Fruit fly (Drosophila melanogaster): Measurements from ENCODE around the gene meng.

Gene meng

dm6 chr2L:6708997-6709662 lies 33.2 kb upstream of the meng start, which contains the start of gene Tsp (continued):
- TF ChIP-seq CG31388 (GFP tag; optimal IDR thresholded peaks at IDR 0.05) (no peak), CG1529 (GFP tag; optimal IDR thresholded peaks at IDR 0.05) (no peak), CG1792 (GFP tag; optimal IDR thresholded peaks at IDR 0.05) (no peak), CG14050 (GFP tag; IDR thresholded peaks at IDR 0.05) (no peak), CG4707 (GFP tag; optimal IDR thresholded peaks at IDR 0.05) (no peak), Lpt (GFP tag; optimal IDR thresholded peaks at IDR 0.05) (no peak), ham (GFP tag; IDR thresholded peaks at IDR 0.05) (no peak), CG13287 (GFP tag; IDR thresholded peaks at IDR 0.05; ENCODE audit: partially characterized antibody) (peak; percentile 62; the same call in 1 of the 2 replicates), sqz (GFP tag; optimal IDR thresholded peaks at IDR 0.05) (no peak), esg (GFP tag; conservative IDR thresholded peaks at IDR 0.05) (no peak), CG11247 (GFP tag; IDR thresholded peaks at IDR 0.05) (no peak), CG11560 (tag; IDR thresholded peaks at IDR 0.05) (no peak), CG30403 (GFP tag; optimal IDR thresholded peaks at IDR 0.05) (no peak), hb (GFP tag; IDR thresholded peaks at IDR 0.05; ENCODE audit: partially characterized antibody) (no peak), tll (GFP tag; optimal IDR thresholded peaks at IDR 0.05) (no peak), gcm2 (GFP tag; optimal IDR thresholded peaks at IDR 0.05) (no peak), CG6683 (GFP tag; optimal IDR thresholded peaks at IDR 0.05) (no peak), CG3726 (GFP tag; IDR thresholded peaks at IDR 0.05) (no peak), gfzf (GFP tag; optimal IDR thresholded peaks at IDR 0.05) (peak; percentile 32), sisA (GFP tag; IDR thresholded peaks at IDR 0.05) (no peak), pita (GFP tag; optimal IDR thresholded peaks at IDR 0.05) (no peak), CG5180 (GFP tag; optimal IDR thresholded peaks at IDR 0.05) (peak; percentile 59), Rx (GFP tag; IDR thresholded peaks at IDR 0.05) (no peak), Hmr (GFP tag; optimal IDR thresholded peaks at IDR 0.05) (no peak), CG13775 (GFP tag; optimal IDR thresholded peaks at IDR 0.05) (no peak), nom (GFP tag; optimal IDR thresholded peaks at IDR 0.05) (peak; percentile 46), ranshi (GFP tag; IDR thresholded peaks at IDR 0.05) (no peak), HHEX (GFP tag; optimal IDR thresholded peaks at IDR 0.05) (no peak), HLHmδ (GFP tag; optimal IDR thresholded peaks at IDR 0.05) (no peak), CG12391 (tag; optimal IDR thresholded peaks at IDR 0.05) (peak; percentile 10), CG1024 (GFP tag; IDR thresholded peaks at IDR 0.05) (no peak), Camta (GFP tag; optimal IDR thresholded peaks at IDR 0.05) (no peak), CG4404 (GFP tag; IDR thresholded peaks at IDR 0.05) (no peak), B-H1 (GFP tag; IDR thresholded peaks at IDR 0.05) (no peak), toy (GFP tag; IDR thresholded peaks at IDR 0.05) (no peak), ab (GFP tag; optimal IDR thresholded peaks at IDR 0.05) (no peak), gem (tag; optimal IDR thresholded peaks at IDR 0.05) (peak; percentile 26), MBD-R2 (GFP tag; IDR thresholded peaks at IDR 0.05) (no peak), CG12659 (GFP tag; optimal IDR thresholded peaks at IDR 0.05) (no peak), emc (GFP tag; optimal IDR thresholded peaks at IDR 0.05) (no peak), p53 (GFP tag; optimal IDR thresholded peaks at IDR 0.05) (no peak), E2f2 (GFP tag; IDR thresholded peaks at IDR 0.05) (peak; percentile 5; the same call in 1 of the 2 replicates), CG7357 (GFP tag; IDR thresholded peaks at IDR 0.05) (no peak), NK7.1 (GFP tag; optimal IDR thresholded peaks at IDR 0.05) (no peak), bigmax (GFP tag; optimal IDR thresholded peaks at IDR 0.05) (no peak), Stat92E (GFP tag; optimal IDR thresholded peaks at IDR 0.05) (no peak), Dad (GFP tag; optimal IDR thresholded peaks at IDR 0.05) (no peak), lola (GFP tag; optimal IDR thresholded peaks at IDR 0.05) (no peak), aop (GFP tag; IDR thresholded peaks at IDR 0.05) (no peak), CG14860 (GFP tag; IDR thresholded peaks at IDR 0.05; ENCODE audit: partially characterized antibody) (no peak)
